Fruit fly (Drosophila melanogaster): ENCODE results near the gene CG13460.

CG13460 gene

dm6 chr3L:15021008-15021407 is 40.5 kb downstream of the CG13460 start:
- TF ChIP-seq CG9948 (tag; optimal IDR thresholded peaks at IDR 0.05) (no peak), CG34367 (tag; optimal IDR thresholded peaks at IDR 0.05) (no peak), Ets98B (GFP tag; IDR thresholded peaks at IDR 0.05) (no peak), CG15710 (tag; optimal IDR thresholded peaks at IDR 0.05) (no peak), Pif1B (GFP tag; optimal IDR thresholded peaks at IDR 0.05) (no peak), CG4496 (GFP tag; IDR thresholded peaks at IDR 0.05) (no peak), CG10348 (GFP tag; IDR thresholded peaks at IDR 0.05) (no peak)

dm6 chr3L:15013957-15014692 is 47.4 kb downstream of the CG13460 start, which contains the start of gene Reck:
Gene Reck, minus strand, starts transcription at chr3L:15014062.
- TF ChIP-seq Pif1A (GFP tag; optimal IDR thresholded peaks at IDR 0.05) (peak; percentile 90), CG17806 (tag; optimal IDR thresholded peaks at IDR 0.05) (peak; percentile 94), gl (tag; optimal IDR thresholded peaks at IDR 0.05) (peak; percentile 75), CG34367 (tag; optimal IDR thresholded peaks at IDR 0.05) (peak; percentile 86), rn (GFP tag; IDR thresholded peaks at IDR 0.05) (peak; percentile 75), CG12605 (GFP tag; IDR thresholded peaks at IDR 0.05) (peak; percentile 96), CG9948 (tag; optimal IDR thresholded peaks at IDR 0.05) (peak; percentile 86), Ets98B (GFP tag; IDR thresholded peaks at IDR 0.05) (peak; percentile 96), CG32121 (GFP tag; IDR thresholded peaks at IDR 0.05) (peak; percentile 91), CG13204 (GFP tag; optimal IDR thresholded peaks at IDR 0.05) (peak; percentile 54), CG15710 (tag; optimal IDR thresholded peaks at IDR 0.05) (peak; percentile 83), Pif1B (GFP tag; optimal IDR thresholded peaks at IDR 0.05) (peak; percentile 91), CG8159 (tag; optimal IDR thresholded peaks at IDR 0.05) (peak; percentile 87), CG8301 (tag; optimal IDR thresholded peaks at IDR 0.05) (peak; percentile 87), fd96Ca (GFP tag; IDR thresholded peaks at IDR 0.05) (peak; percentile 74), CG14655 (GFP tag; optimal IDR thresholded peaks at IDR 0.05) (peak; percentile 91), D1 (tag; optimal IDR thresholded peaks at IDR 0.05) (peak; percentile 97), EcR (GFP tag; optimal IDR thresholded peaks at IDR 0.05) (peak; percentile 59), CG10348 (GFP tag; IDR thresholded peaks at IDR 0.05) (no peak), Snoo (tag; optimal IDR thresholded peaks at IDR 0.05) (peak; percentile 79), CG4496 (GFP tag; IDR thresholded peaks at IDR 0.05) (peak; percentile 95)

dm6 chr3L:15013296-15013695 is 48.2 kb downstream of the CG13460 start:
- no peak for TF ChIP-seq CG10348 (GFP tag; IDR thresholded peaks at IDR 0.05)
- TF ChIP-seq CG32121 (GFP tag; IDR thresholded peaks at IDR 0.05), result no peak
- TF ChIP-seq CG8301 (tag; optimal IDR thresholded peaks at IDR 0.05), result peak; percentile 55
- peak; percentile 60 for TF ChIP-seq CG14655 (GFP tag; optimal IDR thresholded peaks at IDR 0.05)
- TF ChIP-seq CG17806 (tag; optimal IDR thresholded peaks at IDR 0.05), result peak; percentile 55
- TF ChIP-seq Snoo (tag; optimal IDR thresholded peaks at IDR 0.05), result peak; percentile 1
- no peak for TF ChIP-seq Ets98B (GFP tag; IDR thresholded peaks at IDR 0.05)
- TF ChIP-seq EcR (GFP tag; optimal IDR thresholded peaks at IDR 0.05), result no peak
- no peak for TF ChIP-seq gl (tag; optimal IDR thresholded peaks at IDR 0.05)
- 0 out of 2 replicates have a peak, but pooled peaks have one; percentile 14 for TF ChIP-seq CG12605 (GFP tag; IDR thresholded peaks at IDR 0.05)
- TF ChIP-seq CG4496 (GFP tag; IDR thresholded peaks at IDR 0.05), result peak; percentile 41; the same call in 1 of the 3 replicates
- peak; percentile 74 for TF ChIP-seq CG8159 (tag; optimal IDR thresholded peaks at IDR 0.05)
- TF ChIP-seq CG34367 (tag; optimal IDR thresholded peaks at IDR 0.05), result no peak
- TF ChIP-seq fd96Ca (GFP tag; IDR thresholded peaks at IDR 0.05), result no peak
- peak; percentile 46 for TF ChIP-seq Pif1A (GFP tag; optimal IDR thresholded peaks at IDR 0.05)
- no peak for TF ChIP-seq Pif1B (GFP tag; optimal IDR thresholded peaks at IDR 0.05)
- TF ChIP-seq CG15710 (tag; optimal IDR thresholded peaks at IDR 0.05), result peak; percentile 71
- peak; percentile 64 for TF ChIP-seq CG9948 (tag; optimal IDR thresholded peaks at IDR 0.05)
- TF ChIP-seq D1 (tag; optimal IDR thresholded peaks at IDR 0.05), result no peak
- no peak for TF ChIP-seq rn (GFP tag; IDR thresholded peaks at IDR 0.05)

- TF ChIP-seq EcR (GFP tag; optimal IDR thresholded peaks at IDR 0.05) (peak; percentile 46), Pif1B (GFP tag; optimal IDR thresholded peaks at IDR 0.05) (peak; percentile 64), CG9948 (tag; optimal IDR thresholded peaks at IDR 0.05) (peak; percentile 82), CG32121 (GFP tag; IDR thresholded peaks at IDR 0.05) (peak; percentile 81), CG8301 (tag; optimal IDR thresholded peaks at IDR 0.05) (peak; percentile 79), Ets98B (GFP tag; IDR thresholded peaks at IDR 0.05) (peak; percentile 82), rn (GFP tag; IDR thresholded peaks at IDR 0.05) (peak; percentile 46; the same call in 1 of the 2 replicates), CG8159 (tag; optimal IDR thresholded peaks at IDR 0.05) (peak; percentile 85), CG4496 (GFP tag; IDR thresholded peaks at IDR 0.05) (peak; percentile 87), CG10348 (GFP tag; IDR thresholded peaks at IDR 0.05) (0 out of 2 replicates have a peak, but pooled peaks have one; percentile 17), CG14655 (GFP tag; optimal IDR thresholded peaks at IDR 0.05) (peak; percentile 83), Pif1A (GFP tag; optimal IDR thresholded peaks at IDR 0.05) (peak; percentile 71), CG13204 (GFP tag; optimal IDR thresholded peaks at IDR 0.05) (peak; percentile 21), CG34367 (tag; optimal IDR thresholded peaks at IDR 0.05) (peak; percentile 78), D1 (tag; optimal IDR thresholded peaks at IDR 0.05) (peak; percentile 66), CG12605 (GFP tag; IDR thresholded peaks at IDR 0.05) (peak; percentile 72), Snoo (tag; optimal IDR thresholded peaks at IDR 0.05) (peak; percentile 39), gl (tag; optimal IDR thresholded peaks at IDR 0.05) (peak; percentile 48), CG17806 (tag; optimal IDR thresholded peaks at IDR 0.05) (peak; percentile 86), fd96Ca (GFP tag; IDR thresholded peaks at IDR 0.05) (no peak), CG15710 (tag; optimal IDR thresholded peaks at IDR 0.05) (peak; percentile 86)
Measured at dm6 chr3L:15011638-15012335, 49.7 kb downstream of the CG13460 start.

DNA sequence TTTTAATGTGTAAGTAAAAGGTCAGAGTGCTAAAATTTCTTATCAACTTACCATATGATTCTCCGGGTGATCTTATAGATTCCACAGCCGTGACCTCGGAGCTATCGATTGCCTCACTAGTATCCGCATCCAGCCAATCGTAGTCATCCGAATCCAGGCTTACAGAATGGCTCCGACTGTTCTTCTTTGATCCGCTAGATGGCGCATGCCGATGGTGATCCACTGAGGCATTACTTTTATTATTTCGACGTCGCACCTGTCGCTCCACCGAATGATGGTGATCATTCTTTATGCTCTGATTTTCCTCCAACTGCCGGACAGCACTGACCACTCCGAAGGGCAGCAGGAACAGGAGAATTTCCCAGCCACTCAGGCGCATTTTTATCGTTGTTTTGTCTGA is 50.4 kb downstream of the CG13460 start:
- TF ChIP-seq EcR (GFP tag; optimal IDR thresholded peaks at IDR 0.05) (no peak), CG17806 (tag; optimal IDR thresholded peaks at IDR 0.05) (no peak), CG12605 (GFP tag; IDR thresholded peaks at IDR 0.05) (no peak), Pif1A (GFP tag; optimal IDR thresholded peaks at IDR 0.05) (no peak), gl (tag; optimal IDR thresholded peaks at IDR 0.05) (no peak), Ets98B (GFP tag; IDR thresholded peaks at IDR 0.05) (no peak), Pif1B (GFP tag; optimal IDR thresholded peaks at IDR 0.05) (no peak), Snoo (tag; optimal IDR thresholded peaks at IDR 0.05) (no peak), CG8301 (tag; optimal IDR thresholded peaks at IDR 0.05) (no peak), D1 (tag; optimal IDR thresholded peaks at IDR 0.05) (no peak), rn (GFP tag; IDR thresholded peaks at IDR 0.05) (no peak), CG9948 (tag; optimal IDR thresholded peaks at IDR 0.05) (no peak), fd96Ca (GFP tag; IDR thresholded peaks at IDR 0.05) (no peak), CG34367 (tag; optimal IDR thresholded peaks at IDR 0.05) (no peak), CG8159 (tag; optimal IDR thresholded peaks at IDR 0.05) (no peak), CG13204 (GFP tag; optimal IDR thresholded peaks at IDR 0.05) (no peak)

All from whole organism, pupa.